Worm (Caenorhabditis elegans) whole organism, mixed stage, embryonic: ENCODE measurements around the gene AH9.1.
A peak's percentile ranks its signal among the peaks of the same experiment; 100 is the strongest.

Experiments used
- bed-3 ChIP-seq: fragments of 200-800 bp; sonication (Bioruptor generic); optimal IDR thresholded peaks from 3 replicates; lab custom pipeline; 2018; ENCODE audit warnings: mild to moderate bottlenecking, missing genetic modification characterization, moderate library complexity, missing compliant biosample characterization
- blmp-1 ChIP-seq: fragments of 150-350 bp; optimal IDR thresholded peaks from 2 replicates; lab custom pipeline; 2014; ENCODE audit warnings: missing biosample characterization, missing genetic modification characterization
- ceh-39 ChIP-seq: fragments of 150-350 bp; optimal IDR thresholded peaks from 2 replicates; lab custom pipeline; 2014; ENCODE audit warnings: missing biosample characterization, missing genetic modification characterization
- ceh-43 ChIP-seq: fragments of 200-800 bp; sonication (Bioruptor generic); optimal IDR thresholded peaks from 2 replicates; lab custom pipeline; 2018; ENCODE audit warnings: mild to moderate bottlenecking, missing genetic modification characterization, moderate library complexity, missing compliant biosample characterization
- ceh-83 ChIP-seq: fragments of 200-800 bp; sonication (Bioruptor generic); optimal IDR thresholded peaks from 2 replicates; lab custom pipeline; 2018; ENCODE audit warnings: mild to moderate bottlenecking, missing genetic modification characterization, missing compliant biosample characterization
- ces-1 ChIP-seq: fragments of 150-350 bp; optimal IDR thresholded peaks from 2 replicates; lab custom pipeline; 2014; ENCODE audit warnings: missing biosample characterization, missing genetic modification reagents, missing genetic modification characterization
- cnd-1 ChIP-seq: fragments of 200-800 bp; sonication (Bioruptor generic); optimal IDR thresholded peaks from 2 replicates; lab custom pipeline; 2018; ENCODE audit warnings: mild to moderate bottlenecking, missing genetic modification characterization, missing compliant biosample characterization
- drap-1 ChIP-seq: fragments of 200-800 bp; sonication (Bioruptor generic); optimal IDR thresholded peaks from 3 replicates; lab custom pipeline; 2018; ENCODE audit warnings: mild to moderate bottlenecking, missing genetic modification characterization, missing compliant biosample characterization
- elt-1 ChIP-seq: sonication (generic microtip); optimal IDR thresholded peaks from 2 replicates; lab custom pipeline; 2017; ENCODE audit warnings: missing genetic modification characterization, mild to moderate bottlenecking, missing compliant biosample characterization, antibody characterized with exemption, moderate library complexity, borderline replicate concordance; ENCODE audit not compliant: insufficient read depth
- ham-2 ChIP-seq: fragments of 200-800 bp; sonication (Bioruptor generic); optimal IDR thresholded peaks from 2 replicates; lab custom pipeline; 2018; ENCODE audit warnings: mild to moderate bottlenecking, missing genetic modification characterization, missing compliant biosample characterization
- hlh-1 ChIP-seq: fragments of 150-350 bp; optimal IDR thresholded peaks from 2 replicates; lab custom pipeline; 2014; ENCODE audit warnings: missing biosample characterization, missing genetic modification reagents, missing genetic modification characterization
- lin-32 ChIP-seq: fragments of 200-800 bp; sonication (Bioruptor generic); optimal IDR thresholded peaks from 2 replicates; lab custom pipeline; 2018; ENCODE audit warnings: mild to moderate bottlenecking, missing genetic modification characterization, missing compliant biosample characterization
- lsy-2 ChIP-seq: fragments of 150-350 bp; optimal IDR thresholded peaks from 2 replicates; lab custom pipeline; 2014; ENCODE audit warnings: missing biosample characterization, missing genetic modification characterization
- mep-1 ChIP-seq: fragments of 150-350 bp; optimal IDR thresholded peaks from 2 replicates; lab custom pipeline; 2017; ENCODE audit warnings: missing biosample characterization, missing genetic modification reagents, missing genetic modification characterization, inconsistent platforms
- mls-2 ChIP-seq: sonication (generic microtip); optimal IDR thresholded peaks from 2 replicates; lab custom pipeline; 2016; ENCODE audit warnings: mild to moderate bottlenecking, missing genetic modification characterization, moderate library complexity, missing compliant biosample characterization
- nhr-12 ChIP-seq: fragments of 150-350 bp; optimal IDR thresholded peaks from 2 replicates; lab custom pipeline; 2014; ENCODE audit warnings: missing biosample characterization, missing genetic modification characterization
- nhr-2 ChIP-seq: fragments of 150-350 bp; optimal IDR thresholded peaks from 2 replicates; lab custom pipeline; 2014; ENCODE audit warnings: missing biosample characterization, missing genetic modification characterization
- nhr-237 ChIP-seq: fragments of 150-350 bp; optimal IDR thresholded peaks from 2 replicates; lab custom pipeline; 2014; ENCODE audit warnings: missing biosample characterization, missing genetic modification characterization
- nhr-28 ChIP-seq: fragments of 150-350 bp; optimal IDR thresholded peaks from 2 replicates; lab custom pipeline; 2014; ENCODE audit warnings: missing biosample characterization, missing genetic modification characterization
- nhr-76 ChIP-seq: sonication (generic microtip); optimal IDR thresholded peaks from 2 replicates; lab custom pipeline; 2017; ENCODE audit warnings: missing biosample characterization, missing genetic modification characterization
- pha-4 ChIP-seq: fragments of 150-350 bp; optimal IDR thresholded peaks from 2 replicates; lab custom pipeline; 2018; ENCODE audit warnings: missing biosample characterization, missing genetic modification reagents, missing genetic modification characterization
- sem-2 ChIP-seq: fragments of 200-800 bp; sonication (Bioruptor generic); optimal IDR thresholded peaks from 2 replicates; lab custom pipeline; 2018; ENCODE audit warnings: mild to moderate bottlenecking, missing genetic modification characterization, missing compliant biosample characterization
- snpc-4 ChIP-seq: fragments of 150-350 bp; optimal IDR thresholded peaks from 2 replicates; lab custom pipeline; 2014; ENCODE audit warnings: missing biosample characterization, missing genetic modification characterization
- sptf-1 ChIP-seq: sonication (generic microtip); optimal IDR thresholded peaks from 2 replicates; lab custom pipeline; 2017; ENCODE audit warnings: mild to moderate bottlenecking, missing genetic modification characterization, moderate library complexity, missing compliant biosample characterization
- tbx-8 ChIP-seq: fragments of 200-800 bp; sonication (Bioruptor generic); optimal IDR thresholded peaks from 2 replicates; lab custom pipeline; 2018; ENCODE audit warnings: mild to moderate bottlenecking, missing genetic modification characterization, moderate library complexity, missing compliant biosample characterization
- unc-120 ChIP-seq: sonication (generic microtip); optimal IDR thresholded peaks from 2 replicates; lab custom pipeline; 2017; ENCODE audit warnings: missing genetic modification characterization, missing compliant biosample characterization; ENCODE audit not compliant: poor library complexity, severe bottlenecking
- unc-39 ChIP-seq: fragments of 150-350 bp; optimal IDR thresholded peaks from 2 replicates; lab custom pipeline; 2014; ENCODE audit warnings: missing biosample characterization, missing genetic modification characterization
- zip-8 ChIP-seq: fragments of 150-350 bp; optimal IDR thresholded peaks from 2 replicates; lab custom pipeline; 2014; ENCODE audit warnings: missing biosample characterization, missing genetic modification characterization
- ztf-11 ChIP-seq: fragments of 150-350 bp; optimal IDR thresholded peaks from 2 replicates; lab custom pipeline; 2014; ENCODE audit warnings: missing biosample characterization, missing genetic modification characterization

The AH9.1 gene

DNA sequence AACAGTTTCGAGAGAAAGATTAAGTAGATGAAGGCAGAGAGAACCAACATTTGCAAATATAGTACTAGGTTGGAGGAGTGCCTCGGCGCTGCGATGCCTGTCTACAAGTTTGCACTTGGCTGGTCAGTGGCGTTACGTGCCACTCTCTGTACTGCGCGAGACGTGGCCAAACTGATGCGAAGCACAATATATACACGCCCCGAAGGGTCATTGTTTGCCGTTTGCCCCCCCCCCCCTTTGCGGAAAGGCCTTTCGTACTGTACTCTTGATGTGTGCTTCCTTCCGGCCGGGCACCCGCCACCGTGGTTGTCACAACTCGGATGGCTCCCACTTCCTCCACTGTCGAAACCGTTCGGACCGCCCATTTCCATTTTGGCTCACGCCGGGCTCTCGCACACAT, 34.7 kb downstream of the AH9.1 start:
- TF ChIP-seq ceh-43 (GFP tag; lab: Kevin White, UChicago) (no peak), pha-4 (tag; lab: Kevin White, UChicago) (peak; percentile 19), tbx-8 (GFP tag; lab: Kevin White, UChicago) (no peak)

DNA sequence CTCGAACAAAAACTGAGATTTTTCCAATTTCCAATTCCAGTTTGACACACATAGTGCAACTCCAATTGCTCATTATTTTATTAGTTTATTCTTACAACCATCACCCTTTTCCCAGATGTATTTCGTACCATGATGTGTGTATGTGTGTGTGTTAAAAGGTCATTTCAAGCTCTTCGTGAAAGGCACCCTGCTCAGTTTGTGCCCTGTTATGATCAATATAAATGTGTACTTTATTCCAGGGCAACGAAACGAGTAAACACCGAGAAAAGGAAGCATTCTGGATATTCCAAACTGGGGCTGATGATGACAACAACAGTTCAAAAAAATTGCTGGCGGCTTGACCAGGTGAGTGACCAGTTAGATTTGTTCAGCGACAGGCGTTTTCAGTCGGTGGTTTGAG, 36.1 kb downstream of the AH9.1 start, which contains the start of gene peb-1:
Gene peb-1 (plus strand): TSS at position 301 of the 400 bp plus-strand sequence.
- no peak for TF ChIP-seq lin-32 (GFP tag; lab: Kevin White, UChicago)
- TF ChIP-seq, all 35 proteins: peak for 0

DNA sequence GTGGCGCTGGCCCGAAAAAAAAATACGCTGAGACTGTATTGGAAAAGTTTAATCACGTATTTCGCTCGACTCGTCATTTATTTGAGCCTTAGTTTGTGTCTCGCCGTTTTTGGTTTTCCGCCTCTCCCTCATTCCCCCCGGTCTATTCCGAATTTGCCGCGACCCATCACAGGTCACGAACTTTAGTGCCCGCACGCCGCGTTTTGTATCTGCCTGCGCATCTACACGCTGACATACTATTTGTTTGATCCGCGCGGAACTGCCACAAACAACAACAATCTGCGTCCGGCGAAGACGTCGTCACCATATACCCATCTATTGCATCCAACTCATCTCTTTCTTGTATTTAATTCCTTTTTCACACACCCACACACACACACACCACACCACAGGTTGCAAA, 36.6 kb downstream of the AH9.1 start:
- TF ChIP-seq unc-39 (tag; lab: Kevin White, UChicago) (no peak), ceh-83 (GFP tag; lab: Kevin White, UChicago) (no peak), bed-3 (GFP tag; lab: Kevin White, UChicago) (no peak), snpc-4 (tag; lab: Kevin White, UChicago) (no peak), hlh-1 (tag; lab: Kevin White, UChicago) (no peak), sptf-1 (tag; lab: Kevin White, UChicago) (no peak), nhr-2 (no peak), elt-1 (tag; lab: Kevin White, UChicago) (no peak), nhr-237 (tag; lab: Kevin White, UChicago) (no peak), sem-2 (no peak), nhr-76 (no peak), ham-2 (no peak), lsy-2 (tag; lab: Kevin White, UChicago) (no peak), ceh-43 (GFP tag; lab: Kevin White, UChicago) (no peak), pha-4 (tag; lab: Kevin White, UChicago) (no peak)

DNA sequence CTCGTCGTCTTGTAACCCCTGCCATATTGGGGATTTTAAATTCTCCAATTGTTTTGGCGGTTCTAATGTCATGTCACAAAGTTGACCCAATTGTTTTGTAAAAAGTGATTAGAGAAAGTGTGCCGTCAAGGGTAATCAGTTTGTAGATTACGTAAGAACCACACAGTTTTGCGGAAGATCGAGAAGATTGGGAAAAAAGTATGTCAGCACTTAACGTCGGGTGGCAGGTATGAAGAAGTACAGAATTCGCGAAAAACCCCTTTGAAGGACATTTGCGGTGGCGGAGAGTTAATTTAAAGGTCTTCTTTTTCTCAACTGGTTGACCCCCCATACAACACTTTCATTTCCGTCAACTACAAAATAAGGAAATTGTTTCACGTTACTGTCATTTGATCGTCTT, 38.4 kb downstream of the AH9.1 start:
- TF ChIP-seq ces-1 (GFP tag; lab: Kevin White, UChicago), result no peak
- no peak for TF ChIP-seq nhr-28 (tag; lab: Kevin White, UChicago)
- no peak for TF ChIP-seq ceh-39
- no peak for TF ChIP-seq unc-120
- no peak for TF ChIP-seq unc-39 (tag; lab: Kevin White, UChicago)
- no peak for TF ChIP-seq nhr-12 (tag; lab: Kevin White, UChicago)
- no peak for TF ChIP-seq ham-2
- no peak for TF ChIP-seq ceh-83 (GFP tag; lab: Kevin White, UChicago)
- TF ChIP-seq cnd-1 (tag; lab: Kevin White, UChicago), result no peak
- no peak for TF ChIP-seq mep-1 (tag; lab: Kevin White, UChicago)
- TF ChIP-seq pha-4 (tag; lab: Kevin White, UChicago), result no peak
- TF ChIP-seq mls-2 (tag; lab: Kevin White, UChicago), result no peak
- no peak for TF ChIP-seq snpc-4 (tag; lab: Kevin White, UChicago)
- no peak for TF ChIP-seq zip-8 (tag; lab: Kevin White, UChicago)
- no peak for TF ChIP-seq ztf-11 (tag; lab: Kevin White, UChicago)
- TF ChIP-seq blmp-1, result no peak

DNA sequence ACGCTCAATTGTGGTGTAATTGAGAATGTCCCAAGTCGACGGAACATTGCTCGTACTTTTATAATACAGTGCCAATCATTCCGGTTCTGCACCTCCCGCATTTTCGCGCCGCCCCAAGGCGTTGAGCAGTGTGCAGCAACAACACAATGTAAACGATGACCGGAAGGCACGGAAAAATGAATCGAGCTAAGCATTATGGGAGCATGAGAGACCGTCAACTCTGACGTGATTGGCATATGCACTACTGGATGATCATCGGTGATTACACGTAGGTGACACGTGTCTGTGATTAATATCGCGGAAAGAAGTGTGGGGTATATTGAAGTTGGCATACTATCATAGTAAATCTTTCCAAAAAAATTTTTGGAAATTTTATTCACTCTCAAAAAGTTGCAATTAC, 41.8 kb downstream of the AH9.1 start, which contains the start of gene T24C12.4:
Gene T24C12.4 (minus strand): TSS at position 101 of the 400 bp plus-strand sequence.
- TF ChIP-seq nhr-28 (tag; lab: Kevin White, UChicago) (no peak), unc-120 (no peak), ceh-83 (GFP tag; lab: Kevin White, UChicago) (no peak), nhr-2 (no peak)

DNA sequence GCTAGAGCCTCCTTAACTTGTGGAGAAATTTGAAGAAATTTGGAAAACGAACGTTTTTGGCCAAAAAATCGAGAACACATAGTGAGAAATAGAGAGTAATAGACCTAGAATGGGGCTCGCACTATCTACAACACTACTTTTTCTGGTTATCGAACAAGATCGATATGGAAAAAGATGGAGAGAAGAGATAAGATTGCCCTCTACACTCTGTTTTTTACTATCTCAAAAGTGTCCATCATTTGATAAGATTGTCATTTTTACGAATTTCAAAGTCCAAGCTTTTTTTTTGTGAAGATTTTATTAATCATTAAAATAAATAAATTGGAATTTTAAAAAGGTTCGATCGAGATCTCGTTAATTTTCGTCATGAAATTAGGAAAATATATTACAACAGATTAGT, 43.0 kb downstream of the AH9.1 start, which contains the start of gene T24C12.3:
Gene T24C12.3 (minus strand): TSS at position 134 of the 400 bp plus-strand sequence.
- peak; percentile 81 for TF ChIP-seq elt-1 (tag; lab: Kevin White, UChicago)
- TF ChIP-seq lin-32 (GFP tag; lab: Kevin White, UChicago), result no peak

DNA sequence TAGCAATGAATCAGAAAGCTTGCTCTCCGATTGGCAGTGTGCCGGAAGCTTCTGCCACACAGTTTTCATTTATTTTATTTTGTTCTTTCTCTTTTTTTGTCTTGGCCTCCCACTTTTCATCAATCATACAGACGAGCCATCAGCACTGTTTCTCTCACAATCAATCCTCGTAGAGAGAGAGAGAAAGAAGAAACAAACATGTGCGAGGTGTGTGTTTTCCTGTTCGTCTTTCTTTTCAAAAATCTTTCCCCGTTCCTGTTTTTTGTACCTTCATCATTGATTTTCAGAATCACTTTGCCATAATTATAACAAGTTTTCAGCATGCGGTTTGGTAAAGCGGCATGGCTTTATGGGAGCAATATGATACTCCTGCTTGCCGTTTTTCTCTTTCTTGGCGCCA, 47.7 kb downstream of the AH9.1 start, which contains the start of gene T24C12.1:
Gene T24C12.1 (plus strand): TSS at position 301 of the 400 bp plus-strand sequence.
- TF ChIP-seq nhr-12 (tag; lab: Kevin White, UChicago) (no peak), mls-2 (tag; lab: Kevin White, UChicago) (no peak), ceh-43 (GFP tag; lab: Kevin White, UChicago) (no peak), drap-1 (no peak)
- TF ChIP-seq, all 35 proteins: peak for 0
